Fruit fly (Drosophila melanogaster): Measurements from ENCODE around the gene CG15820.

Gene CG15820

dm6 chr3L:2164805-2165204 lies 9.3 kb downstream of the CG15820 start (continued):
- TF ChIP-seq CG32532 (GFP tag; IDR thresholded peaks at IDR 0.05), result no peak
- peak; percentile 4 for TF ChIP-seq Fer1 (GFP tag; optimal IDR thresholded peaks at IDR 0.05)
- TF ChIP-seq bab2 (GFP tag; optimal IDR thresholded peaks at IDR 0.05), result peak; percentile 17
- no peak for TF ChIP-seq CG17802 (tag; optimal IDR thresholded peaks at IDR 0.05)
- TF ChIP-seq Poxn (GFP tag; IDR thresholded peaks at IDR 0.05), result no peak
- 0 out of 3 replicates have a peak, but pooled peaks have one; percentile 35 for TF ChIP-seq so (GFP tag; IDR thresholded peaks at IDR 0.05)
- TF ChIP-seq sd (tag; optimal IDR thresholded peaks at IDR 0.05), result no peak
- peak; percentile 53; the same call in 2 of the 3 replicates for TF ChIP-seq tgo (GFP tag; IDR thresholded peaks at IDR 0.05)
- no peak for TF ChIP-seq CG7987 (GFP tag; optimal IDR thresholded peaks at IDR 0.05)
- peak; percentile 69; the same call in 1 of the 3 replicates for TF ChIP-seq ci (GFP tag; IDR thresholded peaks at IDR 0.05)
- no peak; the same call in 2 of the 3 replicates for TF ChIP-seq ken (GFP tag; IDR thresholded peaks at IDR 0.05)
- peak; percentile 42; the same call in 1 of the 2 replicates for TF ChIP-seq CG6689 (GFP tag; IDR thresholded peaks at IDR 0.05)
- TF ChIP-seq pho (GFP tag; optimal IDR thresholded peaks at IDR 0.05), result no peak
- peak; percentile 45 for TF ChIP-seq gem (tag; optimal IDR thresholded peaks at IDR 0.05)
- TF ChIP-seq Rfx (GFP tag; IDR thresholded peaks at IDR 0.05), result peak; percentile 56; the same call in 1 of the 2 replicates
- TF ChIP-seq az2 (GFP tag; optimal IDR thresholded peaks at IDR 0.05), result no peak
- peak; percentile 51; the same call in 1 of the 2 replicates for TF ChIP-seq CG14014 (GFP tag; IDR thresholded peaks at IDR 0.05)
- TF ChIP-seq croc (GFP tag; conservative IDR thresholded peaks at IDR 0.05), result 0 out of 3 replicates have a peak, but pooled peaks have one; percentile 14
- TF ChIP-seq CG17359 (tag; optimal IDR thresholded peaks at IDR 0.05), result peak; percentile 25
- TF ChIP-seq CG13894 (tag; optimal IDR thresholded peaks at IDR 0.05), result peak; percentile 3
- TF ChIP-seq CG14710 (tag; optimal IDR thresholded peaks at IDR 0.05), result no peak
- peak; percentile 9 for TF ChIP-seq lilli (GFP tag; optimal IDR thresholded peaks at IDR 0.05)
- TF ChIP-seq Mrtf (GFP tag; IDR thresholded peaks at IDR 0.05), result peak; percentile 53; the same call in 1 of the 3 replicates
- TF ChIP-seq CG13424 (tag; optimal IDR thresholded peaks at IDR 0.05), result peak; percentile 33
- no peak for TF ChIP-seq hb (GFP tag; IDR thresholded peaks at IDR 0.05; ENCODE audit: partially characterized antibody)
- peak; percentile 34; the same call in 1 of the 2 replicates for TF ChIP-seq CG14441 (GFP tag; IDR thresholded peaks at IDR 0.05)
- TF ChIP-seq CG4820 (GFP tag; optimal IDR thresholded peaks at IDR 0.05), result no peak
- TF ChIP-seq CTCF (GFP tag; optimal IDR thresholded peaks at IDR 0.05), result no peak
- TF ChIP-seq CG2120 (GFP tag; optimal IDR thresholded peaks at IDR 0.05), result peak; percentile 35
- no peak for TF ChIP-seq emc (GFP tag; optimal IDR thresholded peaks at IDR 0.05)
- TF ChIP-seq ase (GFP tag; IDR thresholded peaks at IDR 0.05), result peak; percentile 51; the same call in 1 of the 3 replicates
- TF ChIP-seq H2.0 (GFP tag; IDR thresholded peaks at IDR 0.05), result 0 out of 2 replicates have a peak, but pooled peaks have one; percentile 31
- TF ChIP-seq CG34422 (GFP tag; IDR thresholded peaks at IDR 0.05), result peak; percentile 54; the same call in 2 of the 3 replicates
- peak; percentile 63 for TF ChIP-seq lmd (GFP tag; IDR thresholded peaks at IDR 0.05)
- TF ChIP-seq Dref (GFP tag; IDR thresholded peaks at IDR 0.05), result no peak
- TF ChIP-seq CG15269 (tag; optimal IDR thresholded peaks at IDR 0.05), result peak; percentile 25
- 0 out of 2 replicates have a peak, but pooled peaks have one; percentile 17 for TF ChIP-seq esg (GFP tag; conservative IDR thresholded peaks at IDR 0.05)
- TF ChIP-seq CG11456 (GFP tag; IDR thresholded peaks at IDR 0.05), result 0 out of 3 replicates have a peak, but pooled peaks have one; percentile 41
- TF ChIP-seq CG6765 (GFP tag; optimal IDR thresholded peaks at IDR 0.05), result no peak
- no peak for TF ChIP-seq gsb-n (tag; optimal IDR thresholded peaks at IDR 0.05)
- TF ChIP-seq CG12219 (GFP tag; optimal IDR thresholded peaks at IDR 0.05), result no peak
- TF ChIP-seq hkb (optimal IDR thresholded peaks at IDR 0.05), result no peak
- 0 out of 2 replicates have a peak, but pooled peaks have one; percentile 54 for TF ChIP-seq hkb (GFP tag; IDR thresholded peaks at IDR 0.05)
- no peak for TF ChIP-seq CG6813 (GFP tag; optimal IDR thresholded peaks at IDR 0.05)
- TF ChIP-seq Ada2b (GFP tag; IDR thresholded peaks at IDR 0.05), result peak; percentile 77
- no peak for TF ChIP-seq Jarid2 (GFP tag; optimal IDR thresholded peaks at IDR 0.05)
- TF ChIP-seq Mes4 (GFP tag; optimal IDR thresholded peaks at IDR 0.05), result no peak
- peak; percentile 54 for TF ChIP-seq grau (tag; optimal IDR thresholded peaks at IDR 0.05)
- peak; percentile 25; the same call in 1 of the 2 replicates for TF ChIP-seq ssp (GFP tag; IDR thresholded peaks at IDR 0.05)
- TF ChIP-seq HLH3B (GFP tag; IDR thresholded peaks at IDR 0.05), result peak; percentile 59
- peak; percentile 22 for TF ChIP-seq Xbp1 (GFP tag; optimal IDR thresholded peaks at IDR 0.05)
- 0 out of 2 replicates have a peak, but pooled peaks have one; percentile 24 for TF ChIP-seq stc (GFP tag; IDR thresholded peaks at IDR 0.05)

Measured in whole organism, embryonic.